Fruit fly (Drosophila melanogaster): ENCODE results near the gene CG15878.
A peak's percentile ranks its signal among the peaks of the same experiment; 100 is the strongest.

- TF ChIP-seq Hr78 (GFP tag; optimal IDR thresholded peaks at IDR 0.05) (no peak), foxo (GFP tag; optimal IDR thresholded peaks at IDR 0.05) (peak; percentile 59 to 94), Abd-B (GFP tag; optimal IDR thresholded peaks at IDR 0.05) (no peak)
These were observed 48.2 kb downstream of the CG15878 start for dm6 chr3L:2164031-2164537.

Data from whole organism, wandering third instar larva.